Worm (Caenorhabditis elegans) whole organism, L2 larva: ENCODE data around the gene F07B7.7.

Source experiments
- alr-1 ChIP-seq: fragments of 150-350 bp; optimal IDR thresholded peaks from 2 replicates; lab custom pipeline; 2014; ENCODE audit warnings: missing biosample characterization, missing genetic modification characterization
- aly-2 ChIP-seq: fragments of 150-350 bp; optimal IDR thresholded peaks from 2 replicates; lab custom pipeline; 2014; ENCODE audit warnings: missing biosample characterization, missing genetic modification characterization
- blmp-1 ChIP-seq: sonication (generic microtip); optimal IDR thresholded peaks from 2 replicates; lab custom pipeline; 2017; ENCODE audit warnings: missing genetic modification characterization, mild to moderate bottlenecking, missing compliant biosample characterization, antibody characterized with exemption, moderate library complexity; ENCODE audit not compliant: insufficient read depth
- elt-1 ChIP-seq: fragments of 150-350 bp; optimal IDR thresholded peaks from 2 replicates; lab custom pipeline; 2014; ENCODE audit warnings: missing biosample characterization, missing genetic modification characterization
- mdl-1 ChIP-seq, 2 experiments: fragments of 150-350 bp in 1 of 2; sonication (generic microtip) in 1 of 2; optimal IDR thresholded peaks; 2 replicates each; lab custom pipeline; 2017; ENCODE audit warnings: missing biosample characterization in 2 of 2, missing genetic modification characterization in 2 of 2
- snpc-4 ChIP-seq: fragments of 150-350 bp; optimal IDR thresholded peaks from 2 replicates; lab custom pipeline; 2014; ENCODE audit warnings: missing biosample characterization, missing genetic modification characterization

- TF ChIP-seq snpc-4 (tag; lab: Kevin White, UChicago): no peak
- TF ChIP-seq aly-2 (tag; lab: Kevin White, UChicago): no peak
- TF ChIP-seq elt-1 (tag; lab: Kevin White, UChicago): no peak
- TF ChIP-seq mdl-1 (tag; optimal IDR thresholded peaks at IDR 0.05; lab: Kevin White, UChicago): no peak
- TF ChIP-seq alr-1 (tag; lab: Kevin White, UChicago): no peak
- TF ChIP-seq blmp-1 (tag; lab: Kevin White, UChicago): no peak
These were observed 42.6 kb upstream of the F07B7.7 start for ce11 chrV:8792814-8793213.
